Worm (Caenorhabditis elegans) whole organism, L4 larva: ENCODE results near the gene trpp-3.

Experiments
- F10B5.3 ChIP-seq: sonication (generic microtip); optimal IDR thresholded peaks from 2 replicates; lab custom pipeline; 2016; ENCODE audit warnings: mild to moderate bottlenecking, missing genetic modification characterization, missing compliant biosample characterization
- R02D3.7 ChIP-seq: fragments of 150-350 bp; sonication (generic microtip); optimal IDR thresholded peaks from 3 replicates; lab custom pipeline; 2014; ENCODE audit warnings: missing biosample characterization, missing genetic modification characterization
- Y105C5A.15 ChIP-seq: fragments of 200-800 bp; sonication (Bioruptor generic); IDR thresholded peaks from 2 replicates; pipeline ENCODE4 v1.3.6; 2022; ENCODE audit warnings: missing genetic modification characterization, missing compliant biosample characterization
- ZK546.5 ChIP-seq, 2 experiments: sonication (generic microtip); optimal IDR thresholded peaks; 2 replicates each; lab custom pipeline; 2017; ENCODE audit warnings: missing biosample characterization in 2 of 2, missing genetic modification characterization in 2 of 2
- aha-1 ChIP-seq: fragments of 150-350 bp; peaks from one replicate; lab custom pipeline; 2014; ENCODE audit warnings: missing biosample characterization, missing genetic modification characterization
- attf-4 ChIP-seq: sonication (generic microtip); optimal IDR thresholded peaks from 3 replicates; lab custom pipeline; 2017; ENCODE audit warnings: missing biosample characterization, missing genetic modification characterization
- ceh-20 ChIP-seq: fragments of 200-800 bp; sonication (Bioruptor generic); IDR thresholded peaks from 2 replicates; pipeline ENCODE4 v1.3.6; 2022; ENCODE audit warnings: missing genetic modification reagents, missing genetic modification characterization, missing compliant biosample characterization
- ceh-62 ChIP-seq: sonication (generic microtip); optimal IDR thresholded peaks from 2 replicates; lab custom pipeline; 2017; ENCODE audit warnings: missing biosample characterization, missing genetic modification characterization
- daf-8 ChIP-seq: fragments of 200-800 bp; sonication (Bioruptor generic); IDR thresholded peaks from 2 replicates; pipeline ENCODE4 v1.3.6; 2022; ENCODE audit warnings: missing genetic modification characterization, missing compliant biosample characterization
- duxl-1 ChIP-seq: sonication (generic microtip); optimal IDR thresholded peaks from 2 replicates; lab custom pipeline; 2016; ENCODE audit warnings: mild to moderate bottlenecking, missing genetic modification characterization, moderate library complexity, missing compliant biosample characterization; ENCODE audit not compliant: poor library complexity
- fkh-10 ChIP-seq: fragments of 150-350 bp; optimal IDR thresholded peaks from 2 replicates; lab custom pipeline; 2014; ENCODE audit warnings: missing biosample characterization, missing genetic modification reagents, missing genetic modification characterization
- hlh-11 ChIP-seq: fragments of 200-800 bp; sonication (Bioruptor generic); optimal IDR thresholded peaks from 2 replicates; lab custom pipeline; 2018; ENCODE audit warnings: mild to moderate bottlenecking, missing genetic modification characterization, missing compliant biosample characterization
- hlh-30 ChIP-seq: sonication (generic microtip); optimal IDR thresholded peaks from 2 replicates; lab custom pipeline; 2017; ENCODE audit warnings: antibody characterized with exemption, mild to moderate bottlenecking, missing genetic modification characterization, missing compliant biosample characterization; ENCODE audit not compliant: insufficient read depth
- hmg-1.1 ChIP-seq: fragments of 200-800 bp; sonication (Bioruptor generic); IDR thresholded peaks from 2 replicates; pipeline ENCODE4 v1.3.6; 2022; ENCODE audit warnings: missing genetic modification reagents, missing genetic modification characterization, missing compliant biosample characterization
- jun-1 ChIP-seq: fragments of 150-350 bp; optimal IDR thresholded peaks from 2 replicates; lab custom pipeline; 2014; ENCODE audit warnings: missing biosample characterization, missing genetic modification reagents, missing genetic modification characterization
- lim-7 ChIP-seq: fragments of 200-800 bp; sonication (Bioruptor generic); IDR thresholded peaks from 2 replicates; pipeline ENCODE4 v1.3.6; 2022; ENCODE audit warnings: missing genetic modification characterization, missing compliant biosample characterization
- lin-13 ChIP-seq: fragments of 150-350 bp; optimal IDR thresholded peaks from 2 replicates; lab custom pipeline; 2014; ENCODE audit warnings: missing biosample characterization, missing genetic modification reagents, missing genetic modification characterization
- lin-15B ChIP-seq: fragments of 150-350 bp; sonication (generic microtip); optimal IDR thresholded peaks from 3 replicates; lab custom pipeline; 2014; ENCODE audit warnings: missing biosample characterization, missing genetic modification characterization
- lin-38 ChIP-seq: fragments of 200-800 bp; sonication (Bioruptor generic); IDR thresholded peaks from 2 replicates; pipeline ENCODE4 v1.3.6; 2022; ENCODE audit warnings: missing genetic modification reagents, missing genetic modification characterization, missing compliant biosample characterization
- lin-39 ChIP-seq: fragments of 150-350 bp; optimal IDR thresholded peaks from 2 replicates; lab custom pipeline; 2014; ENCODE audit warnings: missing biosample characterization, missing genetic modification reagents, missing genetic modification characterization
- lir-3 ChIP-seq: sonication (generic microtip); optimal IDR thresholded peaks from 2 replicates; lab custom pipeline; 2016; ENCODE audit warnings: mild to moderate bottlenecking, missing genetic modification characterization, missing compliant biosample characterization
- lsy-2 ChIP-seq, 2 experiments: fragments of 150-350 bp in 1 of 2; sonication (generic microtip) in 1 of 2; optimal IDR thresholded peaks; 2 replicates each; lab custom pipeline; 2014 to 2017; ENCODE audit warnings: missing biosample characterization in 2 of 2, missing genetic modification characterization in 2 of 2
- madf-9 ChIP-seq: fragments of 200-800 bp; sonication (Bioruptor generic); conservative IDR thresholded peaks from 2 replicates; pipeline ENCODE4 v1.3.6; 2022; ENCODE audit warnings: missing genetic modification reagents, missing genetic modification characterization, missing compliant biosample characterization
- mdl-1 ChIP-seq, 2 experiments: fragments of 150-350 bp in 1 of 2; sonication (generic microtip) in 1 of 2; optimal IDR thresholded peaks; 2 replicates each; lab custom pipeline; 2014 to 2017; ENCODE audit warnings: missing biosample characterization in 2 of 2, missing genetic modification characterization in 2 of 2
- mdt-29 ChIP-seq: fragments of 200-800 bp; sonication (Bioruptor generic); IDR thresholded peaks from 2 replicates; pipeline ENCODE4 v1.3.6; 2022; ENCODE audit warnings: missing genetic modification reagents, missing genetic modification characterization, missing compliant biosample characterization
- mxl-2 ChIP-seq: fragments of 200-800 bp; sonication (Bioruptor generic); conservative IDR thresholded peaks from 2 replicates; pipeline ENCODE4 v1.3.6; 2022; ENCODE audit warnings: missing genetic modification reagents, missing genetic modification characterization, missing compliant biosample characterization
- nhr-102 ChIP-seq: sonication (generic microtip); optimal IDR thresholded peaks from 2 replicates; lab custom pipeline; 2016; ENCODE audit warnings: mild to moderate bottlenecking, missing genetic modification characterization, moderate library complexity, missing compliant biosample characterization
- nhr-11 ChIP-seq: fragments of 150-350 bp; optimal IDR thresholded peaks from 2 replicates; lab custom pipeline; 2014; ENCODE audit warnings: missing biosample characterization, missing genetic modification characterization
- nhr-28 ChIP-seq: fragments of 150-350 bp; optimal IDR thresholded peaks from 2 replicates; lab custom pipeline; 2014; ENCODE audit warnings: missing biosample characterization, missing genetic modification characterization
- nhr-41 ChIP-seq: fragments of 200-800 bp; sonication (Bioruptor generic); IDR thresholded peaks from 2 replicates; pipeline ENCODE4 v1.3.6; 2022; ENCODE audit warnings: missing genetic modification reagents, missing genetic modification characterization, missing compliant biosample characterization
- nhr-76 ChIP-seq: fragments of 150-350 bp; optimal IDR thresholded peaks from 2 replicates; lab custom pipeline; 2014; ENCODE audit warnings: missing biosample characterization, missing genetic modification characterization
- nhr-77 ChIP-seq: fragments of 150-350 bp; optimal IDR thresholded peaks from 2 replicates; lab custom pipeline; 2014; ENCODE audit warnings: missing biosample characterization, missing genetic modification characterization
- pha-4 ChIP-seq, 2 experiments: fragments of 150-350 bp in 1 of 2; fragments of 200-800 bp in 1 of 2; sonication (Bioruptor generic) in 1 of 2; IDR thresholded peaks in 1 of 2; optimal IDR thresholded peaks in 1 of 2; 2 replicates each; pipeline versions ENCODE4 v1.3.6 to Lab custom; 2014 to 2022; ENCODE audit warnings: missing genetic modification characterization in 2 of 2, missing genetic modification reagents in 2 of 2, missing biosample characterization in 1 of 2, missing compliant biosample characterization in 1 of 2
- pqm-1 ChIP-seq: sonication (generic microtip); optimal IDR thresholded peaks from 2 replicates; lab custom pipeline; 2017; ENCODE audit warnings: missing biosample characterization, missing genetic modification characterization
- set-16 ChIP-seq: fragments of 200-800 bp; sonication (Bioruptor generic); IDR thresholded peaks from 2 replicates; pipeline ENCODE4 v1.3.6; 2022; ENCODE audit warnings: missing genetic modification reagents, missing genetic modification characterization, missing compliant biosample characterization
- snpc-4 ChIP-seq: fragments of 150-350 bp; optimal IDR thresholded peaks from 2 replicates; lab custom pipeline; 2014; ENCODE audit warnings: missing biosample characterization, missing genetic modification characterization
- unc-62 ChIP-seq, 3 experiments: fragments of 150-350 bp in 1 of 3; sonication (generic microtip); optimal IDR thresholded peaks in 2 of 3; peaks in 1 of 3; 1 replicate in 1 of 3; 2 replicates in 2 of 3; lab custom pipeline; 2014 to 2017; ENCODE audit warnings: missing biosample characterization in 3 of 3, missing genetic modification characterization in 3 of 3, missing genetic modification reagents in 3 of 3, missing genotype in 1 of 3
- zfp-2 ChIP-seq: sonication (generic microtip); optimal IDR thresholded peaks from 2 replicates; lab custom pipeline; 2016; ENCODE audit warnings: mild to moderate bottlenecking, missing genetic modification characterization, missing compliant biosample characterization
- zip-11 ChIP-seq: fragments of 200-800 bp; sonication (Bioruptor generic); IDR thresholded peaks from 2 replicates; pipeline ENCODE4 v1.3.6; 2022; ENCODE audit warnings: missing genetic modification characterization, missing compliant biosample characterization

The trpp-3 gene

ce11 chrIII:9509764-9510370, 15.5 kb upstream of the trpp-3 start (continued):
- TF ChIP-seq Y105C5A.15 (0 out of 2 replicates have a peak, but pooled peaks have one; percentile 16), hlh-30 (tag; lab: Kevin White, UChicago) (no peak), fkh-10 (no peak), hlh-11 (tag; lab: Kevin White, UChicago) (no peak), unc-62 (GFP tag; optimal IDR thresholded peaks at IDR 0.05 in 1 of 2; lab: Kevin White, UChicago) (no peak), unc-62 (tag; optimal IDR thresholded peaks at IDR 0.05; lab: Kevin White, UChicago) (no peak), lin-38 (GFP tag; lab: Robert Waterston, UW) (peak; percentile 57), nhr-77 (tag; lab: Kevin White, UChicago) (no peak), nhr-28 (tag; lab: Kevin White, UChicago) (no peak), ZK546.5 (tag; optimal IDR thresholded peaks at IDR 0.05; lab: Kevin White, UChicago) (no peak), ceh-62 (tag; lab: Kevin White, UChicago) (no peak), duxl-1 (tag; lab: Kevin White, UChicago) (no peak), nhr-41 (GFP tag; lab: Robert Waterston, UW) (no peak), lin-13 (GFP tag; lab: Kevin White, UChicago) (peak; percentile 38), lir-3 (tag; lab: Kevin White, UChicago) (no peak), mxl-2 (GFP tag; lab: Robert Waterston, UW) (no peak), ceh-20 (GFP tag; lab: Robert Waterston, UW) (no peak), nhr-76 (tag; lab: Kevin White, UChicago) (no peak), nhr-102 (tag; lab: Kevin White, UChicago) (peak; percentile 57), pha-4 (GFP tag; IDR thresholded peaks at IDR 0.05; lab: Robert Waterston, UW) (peak; percentile 9; the same call in 1 of the 2 replicates), pha-4 (tag; optimal IDR thresholded peaks at IDR 0.05; lab: Kevin White, UChicago) (no peak), pqm-1 (tag; lab: Kevin White, UChicago) (no peak), madf-9 (GFP tag; lab: Robert Waterston, UW) (no peak), F10B5.3 (tag; lab: Kevin White, UChicago) (peak; percentile 23), nhr-11 (tag; lab: Kevin White, UChicago) (no peak), lim-7 (peak; percentile 61), zip-11 (GFP tag; lab: Robert Waterston, UW) (no peak), snpc-4 (tag; lab: Kevin White, UChicago) (no peak), lin-39 (tag; lab: Kevin White, UChicago) (no peak), attf-4 (tag; lab: Kevin White, UChicago) (no peak), hmg-1.1 (GFP tag; lab: Robert Waterston, UW) (0 out of 2 replicates have a peak, but pooled peaks have one; percentile 11), jun-1 (tag; lab: Kevin White, UChicago) (no peak), zfp-2 (tag; lab: Kevin White, UChicago) (no peak), R02D3.7 (tag; lab: Kevin White, UChicago) (no peak), lin-15B (tag; lab: Kevin White, UChicago) (no peak), daf-8 (no peak), lsy-2 (tag; optimal IDR thresholded peaks at IDR 0.05; lab: Kevin White, UChicago) (peak in 1 of 2 experiments; percentile 23), mdt-29 (GFP tag; lab: Robert Waterston, UW) (no peak), set-16 (no peak)

ce11 chrIII:9511055-9511520, 14.3 kb upstream of the trpp-3 start, which contains the start of gene F55H2.5:
Gene F55H2.5 (plus strand): TSS chrIII:9511470.
- TF ChIP-seq aha-1 (tag; lab: Kevin White, UChicago) (peak; percentile 11), hlh-30 (tag; lab: Kevin White, UChicago) (peak; percentile 76), nhr-102 (tag; lab: Kevin White, UChicago) (no peak), nhr-28 (tag; lab: Kevin White, UChicago) (peak; percentile 11), mdl-1 (tag; optimal IDR thresholded peaks at IDR 0.05; lab: Kevin White, UChicago) (peak in 1 of 2 experiments; percentile 20)
- TF ChIP-seq, all 104 proteins: peak for 4
